Worm (Caenorhabditis elegans) whole organism, young adult: ENCODE measurements around the gene C14C10.10.

Experiments
- B0035.1 ChIP-seq: sonication (generic microtip); optimal IDR thresholded peaks from 2 replicates; lab custom pipeline; 2016; ENCODE audit warnings: missing genetic modification characterization, mild to moderate bottlenecking, missing compliant biosample characterization, missing genotype, missing genetic modification reagents
- B0261.1 ChIP-seq: sonication (generic microtip); optimal IDR thresholded peaks from 2 replicates; lab custom pipeline; 2016; ENCODE audit warnings: mild to moderate bottlenecking, missing genetic modification characterization, moderate library complexity, missing compliant biosample characterization
- F22D6.2 ChIP-seq: sonication (generic microtip); optimal IDR thresholded peaks from 2 replicates; lab custom pipeline; 2016; ENCODE audit warnings: mild to moderate bottlenecking, missing genetic modification characterization, missing compliant biosample characterization
- F55B11.4 ChIP-seq: sonication (generic microtip); optimal IDR thresholded peaks from 2 replicates; lab custom pipeline; 2016; ENCODE audit warnings: missing compliant biosample characterization, missing genetic modification characterization, borderline replicate concordance; ENCODE audit not compliant: insufficient read depth
- aptf-2 ChIP-seq: fragments of 200-800 bp; sonication (Bioruptor generic); conservative IDR thresholded peaks from 2 replicates; pipeline ENCODE4 v1.3.6; 2022; ENCODE audit warnings: missing genetic modification reagents, missing genetic modification characterization, missing compliant biosample characterization
- attf-5 ChIP-seq: fragments of 200-800 bp; sonication (Bioruptor generic); optimal IDR thresholded peaks from 2 replicates; lab custom pipeline; 2018; ENCODE audit warnings: mild to moderate bottlenecking, missing genetic modification characterization, missing compliant biosample characterization
- ceh-40 ChIP-seq: fragments of 200-800 bp; sonication (Bioruptor generic); IDR thresholded peaks from 2 replicates; pipeline ENCODE4 v1.3.6; 2022; ENCODE audit warnings: missing genetic modification characterization, missing compliant biosample characterization
- efl-1 ChIP-seq: fragments of 150-350 bp; optimal IDR thresholded peaks from 2 replicates; lab custom pipeline; 2014; ENCODE audit warnings: missing biosample characterization, missing genetic modification reagents, missing genetic modification characterization
- sea-2 ChIP-seq: fragments of 200-800 bp; sonication (Bioruptor generic); IDR thresholded peaks from 2 replicates; pipeline ENCODE4 v1.3.6; 2022; ENCODE audit warnings: missing genetic modification characterization, missing compliant biosample characterization
- snpc-3.4 ChIP-seq: sonication (generic microtip); optimal IDR thresholded peaks from 2 replicates; lab custom pipeline; 2017; ENCODE audit warnings: missing genetic modification characterization, mild to moderate bottlenecking, missing compliant biosample characterization, antibody characterized with exemption, moderate library complexity, missing genotype, missing genetic modification reagents
- unc-62 ChIP-seq: fragments of 150-350 bp; optimal IDR thresholded peaks from 2 replicates; lab custom pipeline; 2014; ENCODE audit warnings: missing biosample characterization, missing genetic modification reagents, missing genetic modification characterization
- ztf-25 ChIP-seq: fragments of 200-800 bp; sonication (Bioruptor generic); IDR thresholded peaks from 2 replicates; pipeline ENCODE4 v1.3.6; 2022; ENCODE audit warnings: missing genetic modification reagents, missing genetic modification characterization, missing compliant biosample characterization
- ztf-28 ChIP-seq: fragments of 200-800 bp; sonication (Bioruptor generic); IDR thresholded peaks from 2 replicates; pipeline ENCODE4 v1.3.6; 2022; ENCODE audit warnings: missing genetic modification reagents, missing genetic modification characterization, missing compliant biosample characterization

DNA sequence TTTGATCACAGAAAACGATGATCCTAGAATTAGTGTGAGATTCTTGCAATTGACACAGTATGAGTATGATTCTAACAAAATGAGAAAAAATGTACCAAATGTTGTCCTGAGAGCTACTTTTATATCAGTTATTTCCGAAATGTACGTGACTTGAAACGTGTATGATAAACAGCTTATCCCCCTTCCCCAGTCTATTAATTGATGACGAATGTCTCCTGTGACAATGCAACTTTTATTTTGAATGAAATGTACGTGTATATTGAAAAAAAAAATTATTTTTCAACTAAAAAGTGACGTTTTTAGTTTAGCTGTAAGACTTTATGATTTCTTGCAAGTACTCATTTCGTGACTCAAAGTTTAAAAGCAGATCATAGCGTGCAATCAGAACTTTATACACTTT lies 28.7 kb downstream of the C14C10.10 start:
- TF ChIP-seq snpc-3.4 (tag; lab: Kevin White, UChicago) (no peak), B0261.1 (no peak), ceh-40 (GFP tag; lab: Robert Waterston, UW) (no peak), ztf-28 (GFP tag; lab: Robert Waterston, UW) (no peak), ztf-25 (GFP tag; lab: Robert Waterston, UW) (no peak), aptf-2 (GFP tag; lab: Robert Waterston, UW) (no peak), F22D6.2 (tag; lab: Kevin White, UChicago) (no peak), efl-1 (GFP tag; lab: Kevin White, UChicago) (no peak), F55B11.4 (tag; lab: Kevin White, UChicago) (no peak), B0035.1 (no peak), sea-2 (no peak), unc-62 (no peak), attf-5 (GFP tag; lab: Kevin White, UChicago) (no peak)
